Worm (Caenorhabditis elegans) whole organism, midembryonic: ENCODE measurements around the gene F41H10.5.

ENCODE experiments used
- T22C8.4 ChIP-seq: fragments of 200-800 bp; sonication (Bioruptor generic); IDR thresholded peaks from 2 replicates; pipeline ENCODE4 v1.3.6; 2022; ENCODE audit warnings: missing genetic modification characterization, missing compliant biosample characterization
- cog-1 ChIP-seq: sonication (generic microtip); optimal IDR thresholded peaks from 2 replicates; lab custom pipeline; 2016; ENCODE audit warnings: missing genetic modification characterization, missing compliant biosample characterization
- flt-1 ChIP-seq: fragments of 200-800 bp; sonication (Bioruptor generic); IDR thresholded peaks from 2 replicates; pipeline ENCODE4 v1.3.6; 2022; ENCODE audit warnings: missing genetic modification characterization, missing compliant biosample characterization
- klf-2 ChIP-seq: fragments of 200-800 bp; sonication (Bioruptor generic); conservative IDR thresholded peaks from 2 replicates; pipeline ENCODE4 v1.3.6; 2022; ENCODE audit warnings: missing genetic modification reagents, missing genetic modification characterization, missing compliant biosample characterization
- med-1 ChIP-seq: sonication (generic microtip); optimal IDR thresholded peaks from 2 replicates; lab custom pipeline; 2017; ENCODE audit warnings: missing genetic modification characterization, mild to moderate bottlenecking, missing compliant biosample characterization, antibody characterized with exemption, missing genetic modification reagents; ENCODE audit not compliant: insufficient read depth
- ref-1 ChIP-seq: fragments of 200-800 bp; sonication (Bioruptor generic); conservative IDR thresholded peaks from 2 replicates; pipeline ENCODE4 v1.3.6; 2022; ENCODE audit warnings: missing genetic modification reagents, missing genetic modification characterization, missing compliant biosample characterization
- tab-1 ChIP-seq: fragments of 200-800 bp; sonication (Bioruptor generic); IDR thresholded peaks from 2 replicates; pipeline ENCODE4 v1.3.6; 2022; ENCODE audit warnings: missing genetic modification characterization, missing compliant biosample characterization
- ztf-23 ChIP-seq: fragments of 200-800 bp; sonication (Bioruptor generic); IDR thresholded peaks from 2 replicates; pipeline ENCODE4 v1.3.6; 2022; ENCODE audit warnings: missing genetic modification reagents, missing genetic modification characterization, missing compliant biosample characterization
- ztf-29 ChIP-seq: fragments of 200-800 bp; sonication (Bioruptor generic); IDR thresholded peaks from 2 replicates; pipeline ENCODE4 v1.3.6; 2022; ENCODE audit warnings: missing genetic modification reagents, missing genetic modification characterization, missing compliant biosample characterization

ce11 chrIV:5368860-5369259, 8.2 kb downstream of the F41H10.5 start:
- TF ChIP-seq T22C8.4 (GFP tag; lab: Robert Waterston, UW): peak; percentile 68
- TF ChIP-seq cog-1 (tag; lab: Kevin White, UChicago): no peak
- TF ChIP-seq ref-1: no peak
- no peak for TF ChIP-seq flt-1
- no peak for TF ChIP-seq med-1 (GFP tag; lab: Kevin White, UChicago)
- TF ChIP-seq tab-1 (GFP tag; lab: Robert Waterston, UW): no peak
- TF ChIP-seq klf-2 (GFP tag; lab: Robert Waterston, UW): no peak
- no peak for TF ChIP-seq ztf-23 (GFP tag; lab: Robert Waterston, UW)
- no peak for TF ChIP-seq ztf-29 (GFP tag; lab: Robert Waterston, UW)
